Worm (Caenorhabditis elegans) whole organism, mixed stage, embryonic: Measurements from ENCODE around the gene mihp-2.

Experiments
- bed-3 ChIP-seq: fragments of 200-800 bp; sonication (Bioruptor generic); optimal IDR thresholded peaks from 3 replicates; lab custom pipeline; 2018; ENCODE audit warnings: mild to moderate bottlenecking, missing genetic modification characterization, moderate library complexity, missing compliant biosample characterization
- blmp-1 ChIP-seq: fragments of 150-350 bp; optimal IDR thresholded peaks from 2 replicates; lab custom pipeline; 2014; ENCODE audit warnings: missing biosample characterization, missing genetic modification characterization
- ceh-39 ChIP-seq: fragments of 150-350 bp; optimal IDR thresholded peaks from 2 replicates; lab custom pipeline; 2014; ENCODE audit warnings: missing biosample characterization, missing genetic modification characterization
- ces-1 ChIP-seq: fragments of 150-350 bp; optimal IDR thresholded peaks from 2 replicates; lab custom pipeline; 2014; ENCODE audit warnings: missing biosample characterization, missing genetic modification reagents, missing genetic modification characterization
- cnd-1 ChIP-seq: fragments of 200-800 bp; sonication (Bioruptor generic); optimal IDR thresholded peaks from 2 replicates; lab custom pipeline; 2018; ENCODE audit warnings: mild to moderate bottlenecking, missing genetic modification characterization, missing compliant biosample characterization
- drap-1 ChIP-seq: fragments of 200-800 bp; sonication (Bioruptor generic); optimal IDR thresholded peaks from 3 replicates; lab custom pipeline; 2018; ENCODE audit warnings: mild to moderate bottlenecking, missing genetic modification characterization, missing compliant biosample characterization
- elt-1 ChIP-seq: sonication (generic microtip); optimal IDR thresholded peaks from 2 replicates; lab custom pipeline; 2017; ENCODE audit warnings: missing genetic modification characterization, mild to moderate bottlenecking, missing compliant biosample characterization, antibody characterized with exemption, moderate library complexity, borderline replicate concordance; ENCODE audit not compliant: insufficient read depth
- elt-3 ChIP-seq: fragments of 150-350 bp; optimal IDR thresholded peaks from 2 replicates; lab custom pipeline; 2014; ENCODE audit warnings: missing biosample characterization, missing genetic modification characterization
- ham-2 ChIP-seq: fragments of 200-800 bp; sonication (Bioruptor generic); optimal IDR thresholded peaks from 2 replicates; lab custom pipeline; 2018; ENCODE audit warnings: mild to moderate bottlenecking, missing genetic modification characterization, missing compliant biosample characterization
- hlh-1 ChIP-seq: fragments of 150-350 bp; optimal IDR thresholded peaks from 2 replicates; lab custom pipeline; 2014; ENCODE audit warnings: missing biosample characterization, missing genetic modification reagents, missing genetic modification characterization
- lin-13 ChIP-seq: fragments of 150-350 bp; optimal IDR thresholded peaks from 2 replicates; lab custom pipeline; 2014; ENCODE audit warnings: missing biosample characterization, missing genetic modification characterization
- lin-32 ChIP-seq: fragments of 200-800 bp; sonication (Bioruptor generic); optimal IDR thresholded peaks from 2 replicates; lab custom pipeline; 2018; ENCODE audit warnings: mild to moderate bottlenecking, missing genetic modification characterization, missing compliant biosample characterization
- lsy-2 ChIP-seq: fragments of 150-350 bp; optimal IDR thresholded peaks from 2 replicates; lab custom pipeline; 2014; ENCODE audit warnings: missing biosample characterization, missing genetic modification characterization
- mab-5 ChIP-seq: fragments of 150-350 bp; optimal IDR thresholded peaks from 2 replicates; lab custom pipeline; 2014; ENCODE audit warnings: missing biosample characterization, missing genetic modification characterization
- mep-1 ChIP-seq: fragments of 150-350 bp; optimal IDR thresholded peaks from 2 replicates; lab custom pipeline; 2017; ENCODE audit warnings: missing biosample characterization, missing genetic modification reagents, missing genetic modification characterization, inconsistent platforms
- mls-2 ChIP-seq: sonication (generic microtip); optimal IDR thresholded peaks from 2 replicates; lab custom pipeline; 2016; ENCODE audit warnings: mild to moderate bottlenecking, missing genetic modification characterization, moderate library complexity, missing compliant biosample characterization
- nhr-12 ChIP-seq: fragments of 150-350 bp; optimal IDR thresholded peaks from 2 replicates; lab custom pipeline; 2014; ENCODE audit warnings: missing biosample characterization, missing genetic modification characterization
- nhr-2 ChIP-seq: fragments of 150-350 bp; optimal IDR thresholded peaks from 2 replicates; lab custom pipeline; 2014; ENCODE audit warnings: missing biosample characterization, missing genetic modification characterization
- nhr-237 ChIP-seq: fragments of 150-350 bp; optimal IDR thresholded peaks from 2 replicates; lab custom pipeline; 2014; ENCODE audit warnings: missing biosample characterization, missing genetic modification characterization
- nhr-28 ChIP-seq: fragments of 150-350 bp; optimal IDR thresholded peaks from 2 replicates; lab custom pipeline; 2014; ENCODE audit warnings: missing biosample characterization, missing genetic modification characterization
- nhr-76 ChIP-seq: sonication (generic microtip); optimal IDR thresholded peaks from 2 replicates; lab custom pipeline; 2017; ENCODE audit warnings: missing biosample characterization, missing genetic modification characterization
- pha-4 ChIP-seq: fragments of 150-350 bp; optimal IDR thresholded peaks from 2 replicates; lab custom pipeline; 2018; ENCODE audit warnings: missing biosample characterization, missing genetic modification reagents, missing genetic modification characterization
- sem-2 ChIP-seq: fragments of 200-800 bp; sonication (Bioruptor generic); optimal IDR thresholded peaks from 2 replicates; lab custom pipeline; 2018; ENCODE audit warnings: mild to moderate bottlenecking, missing genetic modification characterization, missing compliant biosample characterization
- snpc-4 ChIP-seq: fragments of 150-350 bp; optimal IDR thresholded peaks from 2 replicates; lab custom pipeline; 2014; ENCODE audit warnings: missing biosample characterization, missing genetic modification characterization
- sptf-1 ChIP-seq: sonication (generic microtip); optimal IDR thresholded peaks from 2 replicates; lab custom pipeline; 2017; ENCODE audit warnings: mild to moderate bottlenecking, missing genetic modification characterization, moderate library complexity, missing compliant biosample characterization
- unc-120 ChIP-seq: sonication (generic microtip); optimal IDR thresholded peaks from 2 replicates; lab custom pipeline; 2017; ENCODE audit warnings: missing genetic modification characterization, missing compliant biosample characterization; ENCODE audit not compliant: poor library complexity, severe bottlenecking
- unc-39 ChIP-seq: fragments of 150-350 bp; optimal IDR thresholded peaks from 2 replicates; lab custom pipeline; 2014; ENCODE audit warnings: missing biosample characterization, missing genetic modification characterization
- unc-62 ChIP-seq: fragments of 150-350 bp; optimal IDR thresholded peaks from 2 replicates; lab custom pipeline; 2014; ENCODE audit warnings: missing biosample characterization, missing genetic modification reagents, missing genetic modification characterization
- zip-8 ChIP-seq: fragments of 150-350 bp; optimal IDR thresholded peaks from 2 replicates; lab custom pipeline; 2014; ENCODE audit warnings: missing biosample characterization, missing genetic modification characterization

mihp-2 gene

DNA sequence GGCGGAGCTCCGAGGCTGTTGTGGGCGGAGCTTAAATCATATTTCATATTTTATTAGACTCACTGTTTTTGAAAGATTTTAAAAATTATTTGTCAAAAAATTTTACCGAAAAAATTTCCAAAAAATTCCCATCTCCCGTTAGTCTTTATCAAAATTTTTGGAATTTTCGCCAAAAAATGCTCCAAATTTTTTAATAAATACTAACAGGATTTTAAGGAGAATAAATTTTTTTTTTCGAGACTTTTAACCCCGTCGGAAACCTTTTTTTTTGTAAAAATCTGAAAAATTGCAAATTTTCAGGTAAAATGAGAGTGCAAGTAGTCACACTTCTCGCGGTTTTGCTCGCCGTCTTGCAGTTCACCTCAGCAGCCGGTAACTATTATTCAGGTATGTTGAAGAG lies at the start of gene mihp-2:
TSS of gene mihp-2 (plus strand) at position 301 of the 400 bp plus-strand sequence.
- no peak for TF ChIP-seq unc-39 (tag; lab: Kevin White, UChicago)
- TF ChIP-seq lin-13 (tag; lab: Kevin White, UChicago) = no peak
- no peak for TF ChIP-seq ces-1 (GFP tag; lab: Kevin White, UChicago)
- TF ChIP-seq pha-4 (tag; lab: Kevin White, UChicago) = no peak
- TF ChIP-seq nhr-76 (tag; lab: Kevin White, UChicago) = no peak
- TF ChIP-seq lsy-2 (tag; lab: Kevin White, UChicago) = no peak
- TF ChIP-seq, all 35 proteins: peak for 0

DNA sequence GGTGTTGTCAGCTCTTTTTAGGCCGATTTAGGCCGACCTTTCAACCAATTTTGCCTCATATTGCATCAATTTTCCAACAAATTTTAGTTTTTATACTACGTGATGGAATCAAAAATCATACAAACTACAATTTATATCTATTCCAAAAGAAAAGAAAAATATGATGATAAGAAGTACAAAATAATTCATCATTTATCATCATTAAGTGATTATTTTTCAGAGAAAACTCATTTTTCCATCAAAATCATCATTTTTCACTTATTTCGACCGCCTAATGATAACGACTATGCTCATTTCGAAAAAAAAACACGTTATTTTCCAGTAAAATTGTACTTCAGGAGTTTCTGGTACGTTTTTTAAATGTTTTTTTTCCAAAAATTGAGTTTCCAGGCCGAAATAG lies 48.8 kb upstream of the mihp-2 start:
- no peak for TF ChIP-seq mep-1 (tag; lab: Kevin White, UChicago)

- no peak for TF ChIP-seq zip-8 (tag; lab: Kevin White, UChicago)
- TF ChIP-seq mls-2 (tag; lab: Kevin White, UChicago) = no peak
- no peak for TF ChIP-seq mep-1 (tag; lab: Kevin White, UChicago)
- TF ChIP-seq snpc-4 (tag; lab: Kevin White, UChicago) = no peak
Measured at ce11 chrV:18859121-18859520, 44.5 kb upstream of the mihp-2 start, which contains the start of gene wars-1. wars-1 (minus strand) TSS chrV:18859221.

- TF ChIP-seq mab-5 (tag; lab: Kevin White, UChicago) (no peak), hlh-1 (no peak), nhr-28 (tag; lab: Kevin White, UChicago) (no peak), lin-32 (GFP tag; lab: Kevin White, UChicago) (no peak), drap-1 (GFP tag; lab: Kevin White, UChicago) (no peak), elt-3 (no peak), nhr-76 (tag; lab: Kevin White, UChicago) (no peak), pha-4 (tag; lab: Kevin White, UChicago) (no peak), unc-120 (tag; lab: Kevin White, UChicago) (no peak), nhr-2 (tag; lab: Kevin White, UChicago) (no peak), bed-3 (GFP tag; lab: Kevin White, UChicago) (no peak)
Measured at ce11 chrV:18868517-18868916, 35.1 kb upstream of the mihp-2 start.

- TF ChIP-seq elt-1 (tag; lab: Kevin White, UChicago) = no peak
- TF ChIP-seq snpc-4 (tag; lab: Kevin White, UChicago) = no peak
- no peak for TF ChIP-seq ceh-39
- TF ChIP-seq lsy-2 (tag; lab: Kevin White, UChicago) = no peak
- no peak for TF ChIP-seq drap-1 (GFP tag; lab: Kevin White, UChicago)
- no peak for TF ChIP-seq unc-120 (tag; lab: Kevin White, UChicago)
- TF ChIP-seq cnd-1 (tag; lab: Kevin White, UChicago) = no peak
- no peak for TF ChIP-seq elt-3
- no peak for TF ChIP-seq unc-39 (tag; lab: Kevin White, UChicago)
- no peak for TF ChIP-seq pha-4 (tag; lab: Kevin White, UChicago)
- no peak for TF ChIP-seq mls-2 (tag; lab: Kevin White, UChicago)
- TF ChIP-seq ces-1 (GFP tag; lab: Kevin White, UChicago) = no peak
- TF ChIP-seq ham-2 (GFP tag; lab: Kevin White, UChicago) = no peak
- TF ChIP-seq nhr-12 (tag; lab: Kevin White, UChicago) = no peak
Measured at ce11 chrV:18870955-18871354, 32.6 kb upstream of the mihp-2 start.

DNA sequence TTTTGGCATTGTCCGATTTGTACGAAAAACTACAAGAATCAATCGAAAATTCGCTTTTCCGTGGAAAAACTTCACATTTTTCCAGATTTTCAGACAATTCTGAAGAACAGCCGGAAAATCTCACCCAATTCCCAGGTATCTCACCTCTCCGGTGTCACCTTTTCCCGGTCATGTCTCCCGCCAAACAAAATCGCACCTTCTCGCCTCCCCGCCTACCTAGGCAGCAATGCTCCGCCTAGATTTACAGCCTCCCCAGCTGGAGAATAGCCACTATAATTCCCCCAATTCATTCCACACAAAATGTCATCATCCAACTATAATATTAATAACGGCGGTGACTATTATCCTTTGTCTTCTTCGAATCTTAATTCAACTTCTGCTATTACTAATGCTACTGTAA lies 29.7 kb upstream of the mihp-2 start, which contains the start of gene ceh-51:
TSS of gene ceh-51 (plus strand) at position 301 of the 400 bp plus-strand sequence.
- TF ChIP-seq lin-13 (tag; lab: Kevin White, UChicago) (no peak), drap-1 (GFP tag; lab: Kevin White, UChicago) (no peak), nhr-237 (no peak), nhr-12 (tag; lab: Kevin White, UChicago) (no peak), nhr-2 (tag; lab: Kevin White, UChicago) (no peak), zip-8 (tag; lab: Kevin White, UChicago) (no peak), sem-2 (GFP tag; lab: Kevin White, UChicago) (no peak), mls-2 (tag; lab: Kevin White, UChicago) (no peak), sptf-1 (tag; lab: Kevin White, UChicago) (no peak), ham-2 (GFP tag; lab: Kevin White, UChicago) (no peak), unc-62 (no peak), blmp-1 (tag; lab: Kevin White, UChicago) (no peak), elt-1 (tag; lab: Kevin White, UChicago) (no peak)
